Fruit fly (Drosophila melanogaster) S2 (cell line): ENCODE measurements around the gene lectin-37Db.

Experiments
- CG8478 ChIP-seq: fragments of >200 bp; optimal IDR thresholded peaks from 2 replicates; lab custom pipeline; 2018
- CTCF ChIP-seq, 2 experiments: fragments of >200 bp; optimal IDR thresholded peaks; 2 replicates each; lab custom pipeline; 2018

dm6 chr2L:19378620-19379019 lies 40.3 kb upstream of the lectin-37Db start:
- TF ChIP-seq CTCF (optimal IDR thresholded peaks at IDR 0.05; lab: Kevin White, UChicago) (peak; percentile 6 to 45), CG8478 (no peak)
